Worm (Caenorhabditis elegans) whole organism, dauer: Measurements from ENCODE around the gene F37A8.5.

Experiments used
- unc-62 ChIP-seq: sonication (generic microtip); optimal IDR thresholded peaks from 2 replicates; lab custom pipeline; 2017; ENCODE audit warnings: missing biosample characterization, missing genetic modification reagents, missing genetic modification characterization

Gene F37A8.5

ce11 chrIII:3954220-3954619 lies 2.2 kb upstream of the F37A8.5 start:
- TF ChIP-seq unc-62 (GFP tag; lab: Kevin White, UChicago), result no peak

ce11 chrIII:3954828-3955227 lies 1.6 kb upstream of the F37A8.5 start:
- no peak for TF ChIP-seq unc-62 (GFP tag; lab: Kevin White, UChicago)

- TF ChIP-seq unc-62 (GFP tag; lab: Kevin White, UChicago), result no peak
Measured at ce11 chrIII:3955674-3956073, 750 bp upstream of the F37A8.5 start.

DNA sequence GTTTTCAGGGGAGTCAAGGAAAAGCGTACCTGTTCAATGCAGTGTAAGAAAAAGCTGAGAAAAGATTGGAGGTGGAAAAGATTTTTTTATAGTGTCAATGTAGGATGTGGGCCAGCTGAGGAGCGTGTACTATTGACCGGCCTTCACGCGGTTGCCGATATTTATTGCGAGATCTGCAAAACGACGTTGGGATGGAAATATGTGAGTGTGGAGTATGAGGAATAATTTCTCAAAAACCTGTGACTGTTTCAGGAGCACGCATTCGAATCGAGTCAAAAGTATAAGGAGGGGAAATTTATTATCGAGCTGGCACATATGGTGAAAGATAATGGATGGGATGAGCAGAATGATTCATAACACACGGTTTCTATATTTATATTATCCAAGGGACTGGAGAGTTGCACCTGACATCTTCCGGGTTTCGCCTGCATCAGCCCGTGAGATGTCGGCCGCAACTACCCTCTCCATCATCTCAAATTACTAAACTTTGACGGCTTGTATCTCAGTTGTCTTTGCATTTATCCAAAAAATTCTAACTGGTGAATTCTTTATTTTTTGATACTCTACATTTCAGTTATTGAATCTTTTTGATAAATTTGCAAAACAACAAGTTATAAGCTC lies 805 bp downstream of the F37A8.5 start:
- TF ChIP-seq unc-62 (GFP tag; lab: Kevin White, UChicago), result no peak

DNA sequence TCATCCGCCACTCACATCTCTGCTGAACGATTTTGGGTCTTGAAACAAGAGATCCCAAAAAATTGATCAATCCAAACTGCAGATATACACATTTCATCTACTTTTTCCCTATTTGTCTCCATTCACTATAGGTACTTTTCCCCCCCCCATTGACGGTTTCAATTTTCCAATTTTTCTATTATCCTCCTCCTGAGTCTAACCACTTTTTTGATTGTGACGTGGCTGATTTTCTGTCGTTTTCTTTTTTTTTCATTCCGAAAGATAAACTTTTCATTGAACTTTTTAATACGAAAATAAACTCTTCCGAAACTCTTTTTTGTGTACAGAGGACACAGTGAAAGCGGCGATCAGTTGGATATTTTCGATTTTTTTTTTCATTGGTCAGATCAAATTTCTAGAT lies 1.4 kb downstream of the F37A8.5 start:
- no peak for TF ChIP-seq unc-62 (GFP tag; lab: Kevin White, UChicago)

DNA sequence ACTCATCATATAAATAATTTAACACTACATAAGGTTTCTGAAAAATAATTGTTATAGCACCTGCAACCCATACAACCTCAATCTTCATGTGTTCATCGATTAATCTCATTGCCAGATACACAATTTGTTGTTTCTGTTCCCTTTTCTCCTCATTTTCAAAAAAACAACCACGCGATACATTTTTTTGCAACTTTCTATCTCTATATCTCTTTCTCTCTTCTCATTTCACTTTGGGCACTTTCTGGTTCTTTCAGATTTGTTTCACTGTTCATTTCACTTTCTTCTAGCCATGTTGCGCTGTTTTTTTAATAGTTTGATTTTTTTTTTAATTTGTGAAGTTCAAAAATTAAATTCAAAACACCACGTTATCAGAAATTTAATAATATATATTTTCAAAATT lies 2.8 kb downstream of the F37A8.5 start:
- TF ChIP-seq unc-62 (GFP tag; lab: Kevin White, UChicago), result no peak

DNA sequence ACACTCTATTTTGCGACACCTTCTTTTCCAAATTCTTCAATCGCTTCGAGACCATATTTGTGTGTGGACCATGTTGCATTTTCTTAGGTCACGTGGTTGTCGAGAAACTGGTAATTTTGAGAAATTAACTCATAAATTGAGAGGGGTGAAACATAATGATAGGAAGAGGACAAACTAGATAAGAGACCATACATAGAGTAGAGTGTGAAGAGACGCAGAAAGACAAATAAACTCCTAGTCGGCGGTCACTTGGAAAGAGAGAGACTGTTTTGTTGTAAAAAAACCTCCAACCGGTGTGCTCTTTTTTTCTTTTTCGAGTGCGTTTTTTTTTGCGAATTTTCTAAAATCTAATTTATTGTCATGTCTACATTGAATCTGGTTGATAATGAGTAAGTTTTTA lies 3.6 kb downstream of the F37A8.5 start, which contains the start of gene R10E9.3:
R10E9.3 (plus strand) TSS at position 235 of the 400 bp plus-strand sequence.
- TF ChIP-seq unc-62 (GFP tag; lab: Kevin White, UChicago), result no peak

ce11 chrIII:3964237-3964636 lies 7.8 kb downstream of the F37A8.5 start, which contains the start of gene R10E9.2:
R10E9.2 (minus strand) TSS chrIII:3964337.
- TF ChIP-seq unc-62 (GFP tag; lab: Kevin White, UChicago), result no peak

DNA sequence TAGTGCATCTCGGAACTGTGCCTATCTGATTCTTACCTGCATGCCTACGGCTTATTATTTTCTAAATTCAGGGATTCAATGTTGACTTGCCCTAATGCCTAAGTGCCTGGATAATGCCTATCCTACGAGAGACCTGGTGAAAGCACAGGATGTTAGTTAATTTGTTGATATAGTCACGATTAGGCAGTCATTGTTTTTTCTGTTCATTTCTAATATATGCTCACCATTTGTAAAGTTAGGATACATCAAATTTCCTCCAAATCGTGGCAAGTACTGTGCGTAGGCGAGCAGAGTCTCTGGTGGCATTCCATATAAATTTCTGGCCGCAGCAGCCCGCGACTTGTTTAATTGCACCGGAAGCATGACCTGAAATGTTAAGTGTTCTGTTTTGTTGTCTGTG lies 9.7 kb downstream of the F37A8.5 start:
- no peak for TF ChIP-seq unc-62 (GFP tag; lab: Kevin White, UChicago)

ce11 chrIII:3969133-3969532 lies 12.7 kb downstream of the F37A8.5 start:
- TF ChIP-seq unc-62 (GFP tag; lab: Kevin White, UChicago), result no peak

DNA sequence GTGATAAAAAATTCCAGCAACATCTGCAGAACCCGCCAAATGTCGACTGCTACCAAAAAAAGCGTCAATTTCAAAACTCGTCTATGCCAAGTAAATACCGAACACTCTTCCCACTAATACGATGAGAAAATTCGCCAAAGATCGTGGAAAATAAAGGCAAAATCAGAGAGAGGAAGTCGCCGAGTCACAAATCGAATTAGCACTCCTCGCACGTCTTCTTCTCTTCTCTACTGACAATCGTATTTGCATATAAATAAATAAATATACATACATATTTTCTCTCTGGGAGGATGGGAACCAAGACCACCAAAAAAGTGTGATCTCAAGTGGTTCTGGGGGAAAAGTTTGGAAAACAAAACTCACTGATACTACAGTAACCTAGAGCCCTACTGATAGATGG lies 14.0 kb downstream of the F37A8.5 start:
- no peak for TF ChIP-seq unc-62 (GFP tag; lab: Kevin White, UChicago)

DNA sequence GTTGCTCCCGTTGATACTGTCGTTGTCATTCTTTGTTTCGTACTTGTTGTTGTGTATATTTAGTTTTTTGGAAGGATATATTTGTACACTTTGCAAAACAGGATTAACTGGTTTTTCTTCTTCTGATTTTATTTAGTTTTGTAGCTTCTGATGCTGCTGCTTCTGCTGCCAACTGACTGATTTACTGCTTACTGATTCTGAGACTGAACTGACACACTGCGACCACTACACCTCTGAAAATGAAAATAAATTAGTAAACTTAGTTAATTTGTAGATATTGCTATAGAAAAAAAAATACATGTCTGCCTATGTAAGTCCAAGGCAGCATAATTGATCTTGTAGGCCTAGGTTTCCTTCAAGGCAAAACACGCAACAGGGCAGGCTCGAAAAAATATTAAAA lies 16.3 kb downstream of the F37A8.5 start, which contains the start of gene R10E9.4:
R10E9.4 (minus strand) TSS at position 101 of the 400 bp plus-strand sequence.
- no peak for TF ChIP-seq unc-62 (GFP tag; lab: Kevin White, UChicago)

DNA sequence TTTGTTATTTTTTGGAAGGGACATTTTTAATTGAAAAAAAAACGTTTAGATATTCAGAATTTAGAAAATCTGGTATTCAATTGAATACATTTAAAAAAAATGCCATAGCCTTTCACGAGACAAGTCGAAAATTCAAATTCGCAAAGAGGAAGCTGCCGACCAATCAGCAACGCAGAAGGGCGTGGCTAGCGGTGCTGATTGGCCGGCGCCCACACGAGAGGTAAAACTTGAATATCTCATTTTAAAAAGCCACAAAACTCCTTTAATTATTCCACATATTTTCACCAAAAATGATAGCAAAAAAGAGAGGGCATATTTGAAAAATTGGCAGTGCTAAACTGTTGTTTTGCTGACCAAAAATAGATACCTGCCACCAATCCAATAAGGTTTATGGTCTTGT lies 18.1 kb downstream of the F37A8.5 start:
- TF ChIP-seq unc-62 (GFP tag; lab: Kevin White, UChicago), result no peak

ce11 chrIII:3975008-3975407 lies 18.6 kb downstream of the F37A8.5 start:
- no peak for TF ChIP-seq unc-62 (GFP tag; lab: Kevin White, UChicago)

ce11 chrIII:3976291-3976690 lies 19.9 kb downstream of the F37A8.5 start, which contains the start of gene msi-1:
msi-1 (minus strand) TSS chrIII:3976391.
- TF ChIP-seq unc-62 (GFP tag; lab: Kevin White, UChicago), result no peak

ce11 chrIII:3976992-3977391 lies 20.6 kb downstream of the F37A8.5 start:
- no peak for TF ChIP-seq unc-62 (GFP tag; lab: Kevin White, UChicago)

DNA sequence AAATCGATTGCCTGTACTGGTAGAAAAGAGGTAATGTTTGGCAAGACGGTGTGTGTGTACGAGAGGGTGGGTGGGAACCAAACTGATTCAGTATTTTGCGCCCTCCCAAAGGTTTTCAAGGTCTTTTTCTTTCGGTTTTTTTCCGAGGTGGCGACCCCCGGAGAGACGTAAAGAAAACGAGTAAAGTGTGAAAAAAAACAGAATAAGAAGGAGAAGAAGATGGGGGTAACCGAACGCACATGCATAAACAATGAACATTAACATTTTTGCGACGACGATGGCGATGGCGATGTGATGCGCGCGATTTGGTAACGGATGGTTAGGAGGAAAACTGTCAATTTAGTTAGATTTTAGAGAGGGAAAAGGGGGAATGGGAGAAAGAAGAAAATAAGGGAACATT lies 22.0 kb downstream of the F37A8.5 start:
- TF ChIP-seq unc-62 (GFP tag; lab: Kevin White, UChicago), result no peak
